Fruit fly (Drosophila melanogaster) whole organism, embryonic: ENCODE measurements around the gene Bicra.

Experiments used
- B-H1 ChIP-seq: fragments of 200-800 bp; sonication (Bioruptor generic); IDR thresholded peaks from 3 replicates; pipeline ENCODE4 v1.3.6; 2022; ENCODE audit warnings: missing biosample characterization, missing genetic modification characterization
- Blimp-1 ChIP-seq: fragments of 200-800 bp; sonication (Bioruptor generic); optimal IDR thresholded peaks from 3 replicates; lab custom pipeline; 2018; ENCODE audit warnings: missing biosample characterization, missing genetic modification characterization, mild to moderate bottlenecking, moderate library complexity, missing genetic modification reagents
- CG11504 ChIP-seq: fragments of 200-800 bp; sonication (Bioruptor generic); optimal IDR thresholded peaks from 3 replicates; lab custom pipeline; 2019; ENCODE audit warnings: missing biosample characterization, mild to moderate bottlenecking, missing genetic modification characterization, moderate library complexity
- CG12155 ChIP-seq: fragments of 200-800 bp; sonication (Bioruptor generic); optimal IDR thresholded peaks from 3 replicates; lab custom pipeline; 2016; ENCODE audit warnings: missing biosample characterization, missing genetic modification characterization
- CG12219 ChIP-seq: fragments of 200-800 bp; sonication (Bioruptor generic); optimal IDR thresholded peaks from 3 replicates; lab custom pipeline; 2018; ENCODE audit warnings: missing biosample characterization, mild to moderate bottlenecking, missing genetic modification characterization
- CG13296 ChIP-seq: fragments of 200-800 bp; sonication (Bioruptor generic); optimal IDR thresholded peaks from 3 replicates; lab custom pipeline; 2018; ENCODE audit warnings: missing biosample characterization, mild to moderate bottlenecking, missing genetic modification characterization
- CG13624 ChIP-seq: fragments of 200-800 bp; sonication (Bioruptor generic); optimal IDR thresholded peaks from 2 replicates; lab custom pipeline; 2016; ENCODE audit warnings: missing biosample characterization, missing genetic modification characterization
- CG18011 ChIP-seq: fragments of 200-800 bp; sonication (Bioruptor generic); optimal IDR thresholded peaks from 2 replicates; lab custom pipeline; 2017; ENCODE audit warnings: missing biosample characterization, missing genetic modification characterization, mild to moderate bottlenecking, moderate library complexity, missing genotype
- CG18599 ChIP-seq: fragments of 200-800 bp; sonication (Bioruptor generic); optimal IDR thresholded peaks from 3 replicates; lab custom pipeline; 2017; ENCODE audit warnings: missing biosample characterization, missing genetic modification characterization, mild to moderate bottlenecking, moderate library complexity, missing genetic modification reagents
- CG2129 ChIP-seq: fragments of 200-800 bp; sonication (Bioruptor generic); IDR thresholded peaks from 2 replicates; pipeline ENCODE4 v1.3.6; 2022; ENCODE audit warnings: missing biosample characterization, missing genetic modification characterization; ENCODE audit not compliant: partially characterized antibody
- CG2875 ChIP-seq: fragments of 200-800 bp; sonication (Bioruptor generic); optimal IDR thresholded peaks from 2 replicates; lab custom pipeline; 2017; ENCODE audit warnings: missing biosample characterization, mild to moderate bottlenecking, missing genetic modification characterization, missing genetic modification reagents
- CG32767 ChIP-seq: fragments of 200-800 bp; sonication (Bioruptor generic); IDR thresholded peaks from 2 replicates; pipeline ENCODE4 v1.3.6; 2022; ENCODE audit warnings: missing biosample characterization, missing genetic modification characterization
- CG34422 ChIP-seq: fragments of 200-800 bp; sonication (Bioruptor generic); IDR thresholded peaks from 3 replicates; pipeline ENCODE4 v1.3.6; 2022; ENCODE audit warnings: missing biosample characterization, missing genetic modification characterization
- CG4282 ChIP-seq: fragments of 200-800 bp; sonication (Bioruptor generic); optimal IDR thresholded peaks from 2 replicates; lab custom pipeline; 2016; ENCODE audit warnings: missing biosample characterization, missing genetic modification characterization
- CG4854 ChIP-seq: fragments of 200-800 bp; sonication (Bioruptor generic); optimal IDR thresholded peaks from 2 replicates; lab custom pipeline; 2016; ENCODE audit warnings: missing biosample characterization, missing genetic modification characterization, inconsistent platforms
- CG6254 ChIP-seq: fragments of 200-800 bp; sonication (Bioruptor generic); optimal IDR thresholded peaks from 3 replicates; lab custom pipeline; 2017; ENCODE audit warnings: mild to moderate bottlenecking, missing biosample characterization, missing genetic modification reagents, missing genetic modification characterization
- CG6272 ChIP-seq: fragments of 200-800 bp; sonication (Bioruptor generic); IDR thresholded peaks from 2 replicates; pipeline ENCODE4 v1.3.6; 2022; ENCODE audit warnings: missing biosample characterization, missing genetic modification characterization
- CG6654 ChIP-seq: fragments of 200-800 bp; sonication (Bioruptor generic); optimal IDR thresholded peaks from 2 replicates; lab custom pipeline; 2017; ENCODE audit warnings: missing biosample characterization, mild to moderate bottlenecking, missing genetic modification characterization
- CG6765 ChIP-seq: fragments of 200-800 bp; sonication (Bioruptor generic); optimal IDR thresholded peaks from 3 replicates; lab custom pipeline; 2017; ENCODE audit warnings: missing biosample characterization, mild to moderate bottlenecking, missing genetic modification characterization
- CG7987 ChIP-seq: fragments of 200-800 bp; sonication (Bioruptor generic); optimal IDR thresholded peaks from 2 replicates; lab custom pipeline; 2018; ENCODE audit warnings: missing biosample characterization, mild to moderate bottlenecking, missing genetic modification characterization, moderate library complexity
- CG8281 ChIP-seq: fragments of 200-800 bp; sonication (Bioruptor generic); optimal IDR thresholded peaks from 2 replicates; lab custom pipeline; 2018; ENCODE audit warnings: missing biosample characterization, mild to moderate bottlenecking, missing genetic modification characterization, moderate library complexity
- CG9727 ChIP-seq: fragments of 200-800 bp; sonication (Bioruptor generic); optimal IDR thresholded peaks from 3 replicates; lab custom pipeline; 2017; ENCODE audit warnings: missing biosample characterization, mild to moderate bottlenecking, missing genetic modification characterization
- Chrac-16 ChIP-seq: fragments of 200-800 bp; sonication (Bioruptor generic); optimal IDR thresholded peaks from 3 replicates; lab custom pipeline; 2016; ENCODE audit warnings: missing biosample characterization, missing genetic modification characterization
- Drgx ChIP-seq: fragments of 200-800 bp; sonication (Bioruptor generic); IDR thresholded peaks from 2 replicates; pipeline ENCODE4 v1.3.6; 2022; ENCODE audit warnings: missing biosample characterization, missing genetic modification characterization
- HHEX ChIP-seq: fragments of 200-800 bp; sonication (Bioruptor generic); optimal IDR thresholded peaks from 3 replicates; lab custom pipeline; 2017; ENCODE audit warnings: missing biosample characterization, mild to moderate bottlenecking, missing genetic modification characterization, missing genetic modification reagents
- Hand ChIP-seq: fragments of 200-800 bp; sonication (Bioruptor generic); optimal IDR thresholded peaks from 2 replicates; lab custom pipeline; 2017; ENCODE audit warnings: mild to moderate bottlenecking, missing biosample characterization, missing genetic modification reagents, missing genetic modification characterization
- MTF-1 ChIP-seq: fragments of 200-800 bp; sonication (Bioruptor generic); optimal IDR thresholded peaks from 2 replicates; lab custom pipeline; 2018; ENCODE audit warnings: missing biosample characterization, mild to moderate bottlenecking, missing genetic modification characterization, borderline replicate concordance
- NC2α ChIP-seq: fragments of 200-800 bp; sonication (Bioruptor generic); optimal IDR thresholded peaks from 2 replicates; lab custom pipeline; 2016; ENCODE audit warnings: missing biosample characterization, missing genetic modification characterization
- Neu2 ChIP-seq: fragments of 200-800 bp; sonication (Bioruptor generic); optimal IDR thresholded peaks from 3 replicates; lab custom pipeline; 2016; ENCODE audit warnings: missing biosample characterization, missing genetic modification characterization, borderline replicate concordance
- Nf-YB ChIP-seq: fragments of 200-800 bp; sonication (Bioruptor generic); optimal IDR thresholded peaks from 3 replicates; lab custom pipeline; 2019; ENCODE audit warnings: missing biosample characterization, mild to moderate bottlenecking, missing genetic modification characterization, moderate library complexity
- Nf-YC ChIP-seq: fragments of 200-800 bp; optimal IDR thresholded peaks from 3 replicates; lab custom pipeline; 2019; ENCODE audit warnings: missing biosample characterization, mild to moderate bottlenecking, missing genetic modification characterization, moderate library complexity
- Pdp1 ChIP-seq, 2 experiments: fragments of 200-800 bp; sonication (Bioruptor generic); optimal IDR thresholded peaks; 3 replicates each; lab custom pipeline; 2016; ENCODE audit warnings: missing biosample characterization in 2 of 2, missing genetic modification characterization in 2 of 2, mild to moderate bottlenecking in 1 of 2, moderate library complexity in 1 of 2
- Ptx1 ChIP-seq: fragments of 200-800 bp; sonication (Bioruptor generic); IDR thresholded peaks from 2 replicates; pipeline ENCODE4 v1.3.6; 2022; ENCODE audit warnings: missing biosample characterization, missing genetic modification characterization
- Sox100B ChIP-seq: fragments of 200-800 bp; sonication (Bioruptor generic); optimal IDR thresholded peaks from 3 replicates; lab custom pipeline; 2018; ENCODE audit warnings: missing biosample characterization, mild to moderate bottlenecking, missing genetic modification characterization
- ab ChIP-seq: fragments of 200-800 bp; sonication (Bioruptor generic); optimal IDR thresholded peaks from 2 replicates; lab custom pipeline; 2016; ENCODE audit warnings: missing biosample characterization, missing genetic modification characterization
- bsh ChIP-seq, 2 experiments: fragments of 200-800 bp; sonication (Bioruptor generic); optimal IDR thresholded peaks; 2 replicates each; lab custom pipeline; 2017 to 2018; ENCODE audit warnings: mild to moderate bottlenecking in 2 of 2, missing biosample characterization in 2 of 2, missing genetic modification characterization in 2 of 2, moderate library complexity in 1 of 2
- croc ChIP-seq: fragments of 200-800 bp; sonication (Bioruptor generic); conservative IDR thresholded peaks from 3 replicates; pipeline ENCODE4 v1.3.6; 2022; ENCODE audit warnings: missing biosample characterization, missing genetic modification characterization
- dmrt99B ChIP-seq: fragments of 200-800 bp; sonication (Bioruptor generic); optimal IDR thresholded peaks from 2 replicates; lab custom pipeline; 2018; ENCODE audit warnings: missing biosample characterization, mild to moderate bottlenecking, missing genetic modification characterization, moderate library complexity
- ewg ChIP-seq: fragments of 200-800 bp; sonication (Bioruptor generic); optimal IDR thresholded peaks from 3 replicates; lab custom pipeline; 2017; ENCODE audit warnings: mild to moderate bottlenecking, missing biosample characterization, missing genetic modification reagents, missing genetic modification characterization
- gfzf ChIP-seq: fragments of 200-800 bp; sonication (Bioruptor generic); optimal IDR thresholded peaks from 2 replicates; lab custom pipeline; 2016; ENCODE audit warnings: missing biosample characterization, mild to moderate bottlenecking, missing genetic modification characterization, moderate library complexity
- h ChIP-seq: fragments of >200 bp; optimal IDR thresholded peaks from 2 replicates; lab custom pipeline; 2017
- hb ChIP-seq: fragments of 200-800 bp; sonication (Bioruptor generic); IDR thresholded peaks from 3 replicates; pipeline ENCODE4 v1.3.6; 2022; ENCODE audit warnings: missing biosample characterization, missing genetic modification characterization; ENCODE audit not compliant: partially characterized antibody
- inv ChIP-seq: fragments of 200-800 bp; sonication (Bioruptor generic); IDR thresholded peaks from 2 replicates; pipeline ENCODE4 v1.3.6; 2022; ENCODE audit warnings: missing biosample characterization, missing genetic modification characterization; ENCODE audit not compliant: partially characterized antibody
- kni ChIP-seq: fragments of 200-800 bp; sonication (Bioruptor generic); optimal IDR thresholded peaks from 3 replicates; lab custom pipeline; 2017; ENCODE audit warnings: mild to moderate bottlenecking, missing biosample characterization, missing genetic modification reagents, missing genetic modification characterization
- maf-S ChIP-seq: fragments of 200-800 bp; sonication (Bioruptor generic); optimal IDR thresholded peaks from 2 replicates; lab custom pipeline; 2016; ENCODE audit warnings: missing biosample characterization, missing genetic modification characterization
- nmo ChIP-seq: fragments of 200-800 bp; sonication (Bioruptor generic); optimal IDR thresholded peaks from 2 replicates; lab custom pipeline; 2018; ENCODE audit warnings: missing biosample characterization, mild to moderate bottlenecking, missing genetic modification characterization, moderate library complexity
- slbo ChIP-seq: fragments of 200-800 bp; sonication (Bioruptor generic); IDR thresholded peaks from 2 replicates; pipeline ENCODE4 v1.3.6; 2022; ENCODE audit warnings: missing biosample characterization, missing genetic modification characterization
- zfh1 ChIP-seq: fragments of 200-800 bp; sonication (Bioruptor generic); IDR thresholded peaks from 3 replicates; pipeline ENCODE4 v1.3.6; 2022; ENCODE audit warnings: missing biosample characterization, missing genetic modification characterization

Gene Bicra

DNA sequence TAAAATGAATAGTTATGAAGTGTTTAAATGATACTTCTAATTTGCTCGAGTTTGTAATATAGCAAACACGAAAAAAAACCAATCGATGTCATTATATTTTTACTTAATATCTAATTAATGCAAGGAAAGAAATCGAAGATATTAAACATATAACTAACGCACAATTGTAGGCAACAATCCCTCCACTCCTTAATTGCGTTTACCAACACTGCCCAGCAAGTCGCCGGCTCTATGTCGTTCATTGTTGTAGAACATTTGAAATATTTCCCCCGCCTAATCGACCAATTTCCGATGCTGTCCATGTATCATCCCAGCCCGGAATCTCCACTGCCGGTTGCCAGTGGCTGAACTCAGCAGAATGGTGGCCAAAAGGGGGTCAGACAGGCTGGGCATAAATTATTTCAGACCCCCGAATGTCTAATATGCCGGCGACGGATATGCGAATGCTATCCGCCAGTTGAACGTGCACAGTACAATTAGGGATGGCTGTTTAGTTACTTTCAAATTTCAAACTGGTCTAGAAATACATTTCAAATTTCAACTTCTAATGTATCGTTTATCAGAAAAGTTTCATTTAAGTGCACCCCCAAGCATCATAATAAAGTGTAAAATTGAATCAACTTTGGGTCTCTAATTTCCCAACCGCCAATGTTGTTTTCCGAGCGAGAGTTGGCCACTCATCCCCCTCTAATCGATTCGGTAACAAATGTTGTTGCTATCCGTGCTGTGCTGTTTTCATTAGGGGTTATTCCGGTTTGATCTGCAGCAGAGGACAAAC lies 5.8 kb downstream of the Bicra start (continued):
- TF ChIP-seq CG11504 (peak; percentile 67), CG18599 (GFP tag; lab: Kevin White, UChicago) (peak; percentile 82), Ptx1 (GFP tag; lab: Robert Waterston, UW) (0 out of 2 replicates have a peak, but pooled peaks have one; percentile 38), Pdp1 (GFP tag; optimal IDR thresholded peaks at IDR 0.05; lab: Kevin White, UChicago) (peak in 1 of 2 experiments; percentile 31), CG4282 (no peak), Drgx (GFP tag; lab: Robert Waterston, UW) (no peak), Nf-YB (GFP tag; lab: Kevin White, UChicago) (no peak), Hand (GFP tag; lab: Kevin White, UChicago) (peak; percentile 22), Nf-YC (tag; lab: Kevin White, UChicago) (no peak), ewg (GFP tag; lab: Kevin White, UChicago) (no peak), croc (GFP tag; lab: Robert Waterston, UW) (no peak), Neu2 (GFP tag; lab: Kevin White, UChicago) (no peak), CG12219 (peak; percentile 29), CG13296 (GFP tag; lab: Kevin White, UChicago) (peak; percentile 43), CG34422 (GFP tag; lab: Robert Waterston, UW) (peak; percentile 72; the same call in 1 of the 3 replicates), CG4854 (GFP tag; lab: Kevin White, UChicago) (no peak), NC2α (GFP tag; lab: Kevin White, UChicago) (no peak), CG8281 (peak; percentile 17), kni (GFP tag; lab: Kevin White, UChicago) (no peak), B-H1 (peak; percentile 17; the same call in 1 of the 3 replicates), ab (GFP tag; lab: Kevin White, UChicago) (no peak), CG12155 (no peak), h (lab: Kevin White, UChicago) (no peak), inv (GFP tag; lab: Robert Waterston, UW) (no peak), bsh (GFP tag; optimal IDR thresholded peaks at IDR 0.05; lab: Kevin White, UChicago) (peak in 1 of 2 experiments; percentile 17), CG6654 (GFP tag; lab: Kevin White, UChicago) (no peak), CG6765 (GFP tag; lab: Kevin White, UChicago) (no peak), CG6272 (GFP tag; lab: Robert Waterston, UW) (0 out of 2 replicates have a peak, but pooled peaks have one; percentile 17), maf-S (GFP tag; lab: Kevin White, UChicago) (peak; percentile 30), gfzf (no peak), Blimp-1 (peak; percentile 6), CG32767 (GFP tag; lab: Robert Waterston, UW) (no peak), CG6254 (no peak), CG2129 (GFP tag; lab: Robert Waterston, UW) (no peak), nmo (GFP tag; lab: Kevin White, UChicago) (peak; percentile 27), dmrt99B (tag; lab: Kevin White, UChicago) (peak; percentile 61), Sox100B (GFP tag; lab: Kevin White, UChicago) (no peak), hb (GFP tag; lab: Robert Waterston, UW) (no peak), CG13624 (GFP tag; lab: Kevin White, UChicago) (peak; percentile 11), zfh1 (peak; percentile 45; the same call in 1 of the 3 replicates), slbo (GFP tag; lab: Robert Waterston, UW) (peak; percentile 66), Chrac-16 (GFP tag; lab: Kevin White, UChicago) (no peak), CG18011 (no peak), HHEX (GFP tag; lab: Kevin White, UChicago) (peak; percentile 5), CG7987 (GFP tag; lab: Kevin White, UChicago) (no peak), CG9727 (GFP tag; lab: Kevin White, UChicago) (peak; percentile 57), CG2875 (GFP tag; lab: Kevin White, UChicago) (no peak), MTF-1 (GFP tag; lab: Kevin White, UChicago) (no peak)
